Fruit fly (Drosophila melanogaster): Measurements from ENCODE around the gene CG45690.

dm6 chr2L:10684309-10684708, 26.2 kb downstream of the CG45690 start, which contains the start of gene CG7299:
- TF ChIP-seq CG8478 (optimal IDR thresholded peaks at IDR 0.05) (no peak), CTCF (optimal IDR thresholded peaks at IDR 0.05) (no peak)

Measured in S2 (cell line).